Fruit fly (Drosophila melanogaster) whole organism, embryonic: ENCODE measurements around the gene Mal-B2.

Source experiments
- Antp ChIP-seq: fragments of 200-800 bp; sonication (Bioruptor generic); optimal IDR thresholded peaks from 3 replicates; lab custom pipeline; 2016; ENCODE audit warnings: missing biosample characterization, missing genetic modification characterization
- Atf3 ChIP-seq: fragments of 200-800 bp; sonication (Bioruptor generic); optimal IDR thresholded peaks from 3 replicates; lab custom pipeline; 2016; ENCODE audit warnings: missing biosample characterization, missing genetic modification characterization
- Awh ChIP-seq: fragments of 200-800 bp; sonication (Bioruptor generic); IDR thresholded peaks from 2 replicates; pipeline ENCODE4, ENCODE4 v1.3.6; 2022; ENCODE audit warnings: missing biosample characterization, missing genetic modification characterization
- CG10209 ChIP-seq: fragments of 200-800 bp; sonication (Bioruptor generic); optimal IDR thresholded peaks from 3 replicates; lab custom pipeline; 2017; ENCODE audit warnings: missing biosample characterization, mild to moderate bottlenecking, missing genetic modification characterization, missing genetic modification reagents
- CG10543 ChIP-seq: fragments of 200-800 bp; sonication (Bioruptor generic); optimal IDR thresholded peaks from 3 replicates; lab custom pipeline; 2017; ENCODE audit warnings: missing biosample characterization, mild to moderate bottlenecking, missing genetic modification characterization, moderate library complexity
- CG11085 ChIP-seq: fragments of 200-800 bp; sonication (Bioruptor generic); IDR thresholded peaks from 2 replicates; pipeline ENCODE4 v1.3.6; 2022; ENCODE audit warnings: missing biosample characterization, missing genetic modification characterization
- CG11695 ChIP-seq: fragments of 200-800 bp; sonication (Bioruptor generic); IDR thresholded peaks from 3 replicates; pipeline ENCODE4 v1.3.6; 2022; ENCODE audit warnings: missing biosample characterization, missing genetic modification characterization
- CG12236 ChIP-seq: fragments of 200-800 bp; sonication (Bioruptor generic); optimal IDR thresholded peaks from 2 replicates; lab custom pipeline; 2016; ENCODE audit warnings: missing biosample characterization, missing genetic modification characterization
- CG12942 ChIP-seq: fragments of 200-800 bp; sonication (Bioruptor generic); optimal IDR thresholded peaks from 3 replicates; lab custom pipeline; 2016; ENCODE audit warnings: missing biosample characterization, missing genetic modification characterization
- CG15601 ChIP-seq: fragments of 200-800 bp; sonication (Bioruptor generic); optimal IDR thresholded peaks from 3 replicates; lab custom pipeline; 2019; ENCODE audit warnings: missing biosample characterization, mild to moderate bottlenecking, missing genetic modification characterization, moderate library complexity
- CG2120 ChIP-seq: fragments of 200-800 bp; sonication (Bioruptor generic); optimal IDR thresholded peaks from 3 replicates; lab custom pipeline; 2016; ENCODE audit warnings: missing biosample characterization, missing genetic modification characterization
- CG32532 ChIP-seq: fragments of 200-800 bp; sonication (Bioruptor generic); IDR thresholded peaks from 2 replicates; pipeline ENCODE4 v1.3.6; 2022; ENCODE audit warnings: missing biosample characterization, missing genetic modification characterization
- CG6791 ChIP-seq: fragments of 200-800 bp; sonication (Bioruptor generic); IDR thresholded peaks from 3 replicates; pipeline ENCODE4 v1.3.6; 2022; ENCODE audit warnings: missing biosample characterization, missing genetic modification characterization; ENCODE audit not compliant: partially characterized antibody
- CG7786 ChIP-seq: fragments of 200-800 bp; sonication (Bioruptor generic); optimal IDR thresholded peaks from 2 replicates; lab custom pipeline; 2016; ENCODE audit warnings: missing biosample characterization, missing genetic modification characterization
- GATAe ChIP-seq: fragments of 200-800 bp; sonication (Bioruptor generic); conservative IDR thresholded peaks from 2 replicates; pipeline ENCODE4 v1.3.6; 2022; ENCODE audit warnings: missing biosample characterization, missing genetic modification characterization
- Kr ChIP-seq: fragments of 200-800 bp; sonication (Bioruptor generic); optimal IDR thresholded peaks from 2 replicates; lab custom pipeline; 2017; ENCODE audit warnings: missing biosample characterization, mild to moderate bottlenecking, missing genetic modification characterization
- MBD-R2 ChIP-seq: fragments of 200-800 bp; sonication (Bioruptor generic); IDR thresholded peaks from 2 replicates; pipeline ENCODE4 v1.3.6; 2022; ENCODE audit warnings: missing biosample characterization, missing genetic modification characterization
- Med ChIP-seq: fragments of 200-800 bp; sonication (Bioruptor generic); peaks from one replicate; lab custom pipeline; 2016; ENCODE audit warnings: missing biosample characterization, missing genetic modification characterization, mild to moderate bottlenecking, inconsistent platforms, moderate library complexity
- NC2β ChIP-seq: fragments of 200-800 bp; sonication (Bioruptor generic); optimal IDR thresholded peaks from 2 replicates; lab custom pipeline; 2016; ENCODE audit warnings: missing biosample characterization, missing genetic modification characterization
- Nf-YB ChIP-seq: fragments of 200-800 bp; sonication (Bioruptor generic); optimal IDR thresholded peaks from 3 replicates; lab custom pipeline; 2019; ENCODE audit warnings: missing biosample characterization, mild to moderate bottlenecking, missing genetic modification characterization, moderate library complexity
- Nf-YC ChIP-seq: fragments of 200-800 bp; optimal IDR thresholded peaks from 3 replicates; lab custom pipeline; 2019; ENCODE audit warnings: missing biosample characterization, mild to moderate bottlenecking, missing genetic modification characterization, moderate library complexity
- Trl ChIP-seq, 3 experiments: fragments of >200 bp in 2 of 3; fragments of 200-800 bp in 1 of 3; sonication (Bioruptor generic) in 1 of 3; optimal IDR thresholded peaks; 2 replicates in 1 of 3; 3 replicates in 2 of 3; lab custom pipeline; 2016 to 2017; ENCODE audit warnings: missing biosample characterization in 1 of 3, missing genetic modification characterization in 1 of 3
- ase ChIP-seq: fragments of 200-800 bp; sonication (Bioruptor generic); IDR thresholded peaks from 3 replicates; pipeline ENCODE4 v1.3.6; 2022; ENCODE audit warnings: missing biosample characterization, missing genetic modification characterization
- chinmo ChIP-seq: fragments of 200-800 bp; sonication (Bioruptor generic); IDR thresholded peaks from 4 replicates; pipeline ENCODE4 v1.3.6; 2022; ENCODE audit warnings: missing biosample characterization, missing genetic modification characterization; ENCODE audit not compliant: partially characterized antibody
- eve ChIP-seq, 2 experiments: fragments of >200 bp; optimal IDR thresholded peaks; 2 replicates each; lab custom pipeline; 2017; ENCODE audit warnings: missing biosample characterization in 2 of 2, missing genetic modification characterization in 2 of 2
- exex ChIP-seq: fragments of 200-800 bp; sonication (Bioruptor generic); optimal IDR thresholded peaks from 4 replicates; lab custom pipeline; 2018; ENCODE audit warnings: missing biosample characterization, mild to moderate bottlenecking, missing genetic modification characterization, moderate library complexity
- gem ChIP-seq: fragments of 200-800 bp; sonication (Bioruptor generic); optimal IDR thresholded peaks from 2 replicates; lab custom pipeline; 2019; ENCODE audit warnings: missing biosample characterization, mild to moderate bottlenecking, missing genetic modification characterization, moderate library complexity
- grn ChIP-seq: fragments of 200-800 bp; sonication (Bioruptor generic); optimal IDR thresholded peaks from 3 replicates; lab custom pipeline; 2017; ENCODE audit warnings: missing biosample characterization, missing genetic modification characterization
- oc ChIP-seq: fragments of 200-800 bp; sonication (Bioruptor generic); optimal IDR thresholded peaks from 2 replicates; lab custom pipeline; 2018; ENCODE audit warnings: missing biosample characterization, mild to moderate bottlenecking, missing genetic modification characterization, moderate library complexity
- pb ChIP-seq: fragments of 200-800 bp; sonication (Bioruptor generic); optimal IDR thresholded peaks from 3 replicates; lab custom pipeline; 2016; ENCODE audit warnings: missing biosample characterization, missing genetic modification characterization
- prd ChIP-seq, 3 experiments: fragments of >200 bp in 2 of 3; fragments of 200-800 bp in 1 of 3; sonication (Bioruptor generic) in 1 of 3; optimal IDR thresholded peaks in 2 of 3; IDR thresholded peaks in 1 of 3; 2 replicates in 2 of 3; 3 replicates in 1 of 3; pipeline versions ENCODE4 v1.3.6 to Lab custom; 2017 to 2022; ENCODE audit warnings: missing biosample characterization in 1 of 3, missing genetic modification characterization in 1 of 3
- psq ChIP-seq: fragments of 200-800 bp; sonication (Bioruptor generic); optimal IDR thresholded peaks from 2 replicates; lab custom pipeline; 2017; ENCODE audit warnings: missing biosample characterization, missing genetic modification characterization
- pzg ChIP-seq: fragments of 200-800 bp; sonication (Bioruptor generic); optimal IDR thresholded peaks from 3 replicates; lab custom pipeline; 2018; ENCODE audit warnings: missing biosample characterization, mild to moderate bottlenecking, missing genetic modification characterization, moderate library complexity
- sc ChIP-seq, 3 experiments: fragments of >200 bp in 2 of 3; fragments of 200-800 bp in 1 of 3; sonication (Bioruptor generic) in 1 of 3; optimal IDR thresholded peaks; 2 replicates in 2 of 3; 3 replicates in 1 of 3; lab custom pipeline; 2017; ENCODE audit warnings: mild to moderate bottlenecking in 1 of 3, missing biosample characterization in 1 of 3, missing genetic modification characterization in 1 of 3, missing genetic modification reagents in 1 of 3
- sd ChIP-seq: fragments of 200-800 bp; sonication (Bioruptor generic); optimal IDR thresholded peaks from 3 replicates; lab custom pipeline; 2018; ENCODE audit warnings: missing biosample characterization, mild to moderate bottlenecking, missing genetic modification characterization, moderate library complexity
- usp ChIP-seq: fragments of >200 bp; optimal IDR thresholded peaks from 2 replicates; lab custom pipeline; 2017; ENCODE audit warnings: missing biosample characterization, missing genetic modification characterization

Mal-B2 gene

dm6 chr2L:11839612-11840011, 10.1 kb upstream of the Mal-B2 start, which contains the start of gene Sfp33A3:
Sfp33A3 (plus strand) TSS chr2L:11839912.
- no peak for TF ChIP-seq CG6791
- no peak for TF ChIP-seq CG7786 (GFP tag; lab: Kevin White, UChicago)
- TF ChIP-seq CG15601: no peak
- no peak for TF ChIP-seq CG12942
- no peak for TF ChIP-seq MBD-R2 (GFP tag; lab: Robert Waterston, UW)
- no peak for TF ChIP-seq CG32532
- TF ChIP-seq CG12236 (GFP tag; lab: Kevin White, UChicago): no peak

- no peak for TF ChIP-seq Kr (GFP tag; lab: Kevin White, UChicago)
- TF ChIP-seq ase (GFP tag; lab: Robert Waterston, UW): 0 out of 3 replicates have a peak, but pooled peaks have one; percentile 26
- TF ChIP-seq CG10209 (GFP tag; lab: Kevin White, UChicago): no peak
- TF ChIP-seq pb: no peak
- TF ChIP-seq psq (GFP tag; lab: Kevin White, UChicago): no peak
- TF ChIP-seq, all 482 proteins: peak for 1
Measured at dm6 chr2L:11840391-11840790, 9.4 kb upstream of the Mal-B2 start, which contains the start of gene CG31704. CG31704 (plus strand) TSS chr2L:11840691.

dm6 chr2L:11841538-11841937, 8.2 kb upstream of the Mal-B2 start:
- no peak for TF ChIP-seq sc (optimal IDR thresholded peaks at IDR 0.05; lab: Kevin White, UChicago)
- no peak for TF ChIP-seq sc (GFP tag; optimal IDR thresholded peaks at IDR 0.05; lab: Kevin White, UChicago)
- TF ChIP-seq gem (tag; lab: Kevin White, UChicago): peak; percentile 0
- no peak for TF ChIP-seq CG11695 (GFP tag; lab: Robert Waterston, UW)
- 0 out of 2 replicates have a peak, but pooled peaks have one; percentile 33 for TF ChIP-seq CG11085 (GFP tag; lab: Robert Waterston, UW)
- peak; percentile 13 for TF ChIP-seq CG2120 (GFP tag; lab: Kevin White, UChicago)
- no peak for TF ChIP-seq oc

- peak; percentile 14 for TF ChIP-seq sd (tag; lab: Kevin White, UChicago)
- TF ChIP-seq usp (GFP tag; lab: Kevin White, UChicago): no peak
- TF ChIP-seq NC2β: no peak
- TF ChIP-seq pzg (GFP tag; lab: Kevin White, UChicago): no peak
- TF ChIP-seq Nf-YC: peak; percentile 61
- TF ChIP-seq grn (GFP tag; lab: Kevin White, UChicago): peak; percentile 49
- peak; percentile 61 for TF ChIP-seq exex (tag; lab: Kevin White, UChicago)
- TF ChIP-seq CG10543: peak; percentile 8
- peak; percentile 79 for TF ChIP-seq Nf-YB (GFP tag; lab: Kevin White, UChicago)
- TF ChIP-seq Antp (GFP tag; lab: Kevin White, UChicago): no peak
- TF ChIP-seq prd (optimal IDR thresholded peaks at IDR 0.05; lab: Kevin White, UChicago): no peak
- no peak for TF ChIP-seq prd (GFP tag; IDR thresholded peaks at IDR 0.05; lab: Robert Waterston, UW)
- no peak for TF ChIP-seq Awh (GFP tag; lab: Robert Waterston, UW)
- TF ChIP-seq CG11085 (GFP tag; lab: Robert Waterston, UW): no peak
- TF ChIP-seq Atf3 (GFP tag; lab: Kevin White, UChicago): no peak
- TF ChIP-seq chinmo (GFP tag; lab: Robert Waterston, UW): peak; percentile 24; the same call in 1 of the 4 replicates
- TF ChIP-seq GATAe (GFP tag; lab: Robert Waterston, UW): 0 out of 2 replicates have a peak, but pooled peaks have one; percentile 25
- TF ChIP-seq eve (GFP tag; optimal IDR thresholded peaks at IDR 0.05; lab: Kevin White, UChicago): peak in 1 of 2 experiments; percentile 58
- peak; percentile 43 for TF ChIP-seq Med (GFP tag; lab: Kevin White, UChicago)
- TF ChIP-seq Trl (optimal IDR thresholded peaks at IDR 0.05; lab: Kevin White, UChicago): peak in 1 of 2 experiments; percentile 19
- TF ChIP-seq Trl (GFP tag; optimal IDR thresholded peaks at IDR 0.05; lab: Kevin White, UChicago): no peak
- TF ChIP-seq CG15601: peak; percentile 41
Measured at dm6 chr2L:11842291-11843187, 7.2 kb upstream of the Mal-B2 start, which contains the start of the genes CG44008, CG14933, CG46426 and CG42486. CG44008 (minus strand) TSS chr2L:11842445. CG14933 (plus strand) TSS chr2L:11842828. CG46426 (plus strand) TSS chr2L:11842828. CG42486 (plus strand) TSS chr2L:11843137.
